Worm (Caenorhabditis elegans): Measurements from ENCODE around the gene tsp-21.
A peak's percentile ranks its signal among the peaks of the same experiment; 100 is the strongest.

DNA sequence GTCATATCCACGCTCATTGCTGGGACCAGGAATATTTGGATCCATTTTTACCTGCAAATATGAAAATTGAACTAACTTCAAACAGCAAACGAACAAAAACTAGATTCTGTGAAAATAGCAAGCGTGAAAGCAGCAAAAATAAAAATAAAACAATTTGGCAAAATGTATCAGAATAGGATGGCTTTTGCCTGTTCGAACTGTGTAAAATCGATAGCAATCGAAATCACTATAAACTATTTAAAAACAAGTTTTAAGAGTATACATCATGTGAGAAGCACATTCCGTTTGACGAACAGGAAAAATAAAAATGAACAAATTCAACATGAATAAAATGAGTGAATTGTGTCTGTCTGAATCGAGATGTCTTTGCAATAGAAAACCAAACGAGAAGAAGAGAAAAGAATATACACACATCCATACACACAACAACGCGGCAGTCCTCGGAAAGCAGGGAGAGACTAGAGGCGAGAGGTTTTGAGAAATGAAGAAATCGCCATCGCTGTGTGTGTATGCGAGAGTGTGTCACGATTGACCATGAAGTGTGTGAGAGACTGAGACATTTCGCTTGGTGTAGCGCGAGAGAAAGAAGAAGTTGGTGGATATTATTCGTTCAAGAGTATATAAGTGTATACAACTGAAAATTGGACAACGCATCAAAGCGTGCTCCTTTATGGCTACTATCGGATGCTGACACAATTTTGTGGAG lies 32.6 kb upstream of the tsp-21 start, which contains the start of gene phf-34:
- TF ChIP-seq scrt-1 (GFP tag; IDR thresholded peaks at IDR 0.05), result no peak
- no peak for TF ChIP-seq ets-7 (tag; optimal IDR thresholded peaks at IDR 0.05)
- no peak for TF ChIP-seq tbx-11 (GFP tag; IDR thresholded peaks at IDR 0.05)
- no peak for TF ChIP-seq pes-1 (GFP tag; IDR thresholded peaks at IDR 0.05)
- TF ChIP-seq ama-1 (optimal IDR thresholded peaks at IDR 0.05), result no peak
- TF ChIP-seq B0310.2 (tag; optimal IDR thresholded peaks at IDR 0.05), result no peak
- TF ChIP-seq aly-1 (tag; optimal IDR thresholded peaks at IDR 0.05), result peak; percentile 22

Measured in whole organism, early embryonic.